Fruit fly (Drosophila melanogaster): ENCODE measurements around the gene Vm34Ca.
"Not testable (repeated sequence)": the region's sequence is repeated elsewhere in the genome, so short reads cannot be mapped to it uniquely, and the experiment has no call there.

Vm34Ca gene

DNA sequence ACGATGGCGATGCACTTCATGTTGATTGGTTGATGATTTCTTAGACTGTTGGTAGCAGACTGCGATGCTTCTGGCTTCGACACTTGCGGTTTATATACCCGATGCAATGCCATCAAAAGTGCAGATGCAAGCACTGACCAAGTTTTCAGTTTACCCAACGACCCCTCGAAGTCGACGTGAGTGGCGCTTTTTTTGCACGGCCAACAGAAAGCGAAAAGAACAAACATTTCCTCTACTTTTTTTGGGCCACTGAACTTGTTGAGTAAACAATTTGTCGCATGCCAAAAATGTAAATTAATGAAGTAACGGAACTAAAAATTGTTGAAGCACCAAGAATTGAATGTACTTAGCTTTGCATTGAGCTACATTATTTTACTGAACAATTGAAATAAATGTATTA lies at the start of gene Vm34Ca:
Vm34Ca (minus strand) TSS at position 66 of the 400 bp plus-strand sequence.
- peak; percentile 68 for TF ChIP-seq CG17801 (GFP tag; optimal IDR thresholded peaks at IDR 0.05; ENCODE audit: partially characterized antibody)

DNA sequence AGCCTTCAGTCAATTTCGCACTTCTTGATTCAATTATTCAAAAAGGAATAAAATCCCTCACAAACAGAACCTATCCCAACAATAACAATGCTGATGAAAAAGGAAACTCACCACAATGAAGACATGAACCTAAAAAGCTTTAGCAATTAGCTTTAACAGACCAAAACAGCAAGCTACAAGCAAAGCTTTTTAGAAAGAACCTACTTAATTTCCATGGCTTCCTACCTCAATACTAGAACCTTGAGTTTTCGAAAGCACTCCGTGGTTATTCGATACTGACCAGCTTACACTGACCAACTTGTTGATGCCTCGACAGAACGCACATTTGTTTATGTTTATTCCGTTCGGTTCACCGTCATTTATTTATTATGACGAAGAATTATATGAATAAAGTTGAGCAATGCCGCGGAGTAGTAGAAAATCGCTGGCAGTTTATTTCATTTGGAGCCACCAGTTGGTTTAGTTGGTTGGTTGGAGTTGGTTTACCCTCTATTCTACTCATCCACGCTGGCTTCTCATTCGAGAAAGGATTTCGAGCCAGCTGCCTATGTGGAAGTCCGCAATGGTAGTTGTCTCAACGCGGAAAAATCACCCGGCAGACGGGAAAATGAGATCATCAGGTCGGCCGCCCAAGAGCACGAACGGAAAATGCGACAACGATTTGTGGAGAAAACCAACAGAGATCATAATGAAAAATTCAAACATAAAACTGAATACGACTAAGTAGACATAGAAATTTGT lies 47.7 kb upstream of the Vm34Ca start, which contains the start of gene CG42810:
CG42810 (plus strand) TSS at position 691 of the 741 bp plus-strand sequence.
- TF ChIP-seq CG17801 (GFP tag; optimal IDR thresholded peaks at IDR 0.05; ENCODE audit: partially characterized antibody): no peak

DNA sequence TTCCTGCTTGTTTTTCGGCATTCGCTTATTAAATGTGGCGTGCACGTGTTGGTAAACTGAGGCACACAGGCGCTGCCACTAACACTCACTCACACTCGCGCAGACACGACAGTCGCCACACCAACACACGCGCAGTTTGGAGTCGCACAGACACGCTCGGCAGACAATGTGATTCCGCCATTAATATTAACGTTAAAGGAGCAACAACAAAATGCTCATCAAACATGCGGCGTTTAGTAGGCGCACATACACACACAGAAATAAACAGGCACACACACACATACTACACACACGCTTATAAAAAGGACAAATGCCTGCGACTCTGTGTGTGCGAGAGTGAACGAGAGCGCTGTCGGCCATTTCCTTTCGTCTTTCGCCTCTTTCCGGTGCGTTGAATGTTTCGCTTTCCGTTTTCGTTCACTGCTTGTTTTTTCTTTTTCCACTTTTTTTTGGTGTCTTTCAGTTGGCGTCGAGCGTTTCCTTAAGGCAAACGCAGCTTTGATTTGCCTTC lies 45.7 kb upstream of the Vm34Ca start, which contains the start of gene CG42809:
CG42809 (plus strand) TSS at position 461 of the 511 bp plus-strand sequence.
- no peak for TF ChIP-seq CG17801 (GFP tag; optimal IDR thresholded peaks at IDR 0.05; ENCODE audit: partially characterized antibody)

DNA sequence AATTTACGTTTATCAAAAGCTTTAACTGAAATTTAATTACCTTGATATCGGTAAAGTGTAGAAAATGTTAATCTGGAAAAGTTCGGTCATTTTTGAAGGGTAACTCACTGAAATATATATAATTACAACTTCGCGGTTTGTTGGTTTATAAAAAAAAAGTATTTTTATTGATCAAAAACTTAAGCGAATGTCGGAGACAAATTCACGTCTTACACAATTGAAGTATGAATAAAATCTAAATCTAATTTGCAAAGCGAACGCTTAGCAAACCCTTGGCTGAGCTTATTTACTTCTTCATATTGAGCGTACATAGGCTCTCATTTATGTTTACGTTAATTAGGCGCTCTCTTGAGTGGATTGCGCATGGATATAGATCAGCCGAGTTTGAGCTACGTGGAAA lies 38.0 kb upstream of the Vm34Ca start, which contains the start of gene Hsp60D:
Hsp60D (minus strand) TSS at position 101 of the 400 bp plus-strand sequence.
- TF ChIP-seq CG17801 (GFP tag; optimal IDR thresholded peaks at IDR 0.05; ENCODE audit: partially characterized antibody): not testable (repeated sequence)

DNA sequence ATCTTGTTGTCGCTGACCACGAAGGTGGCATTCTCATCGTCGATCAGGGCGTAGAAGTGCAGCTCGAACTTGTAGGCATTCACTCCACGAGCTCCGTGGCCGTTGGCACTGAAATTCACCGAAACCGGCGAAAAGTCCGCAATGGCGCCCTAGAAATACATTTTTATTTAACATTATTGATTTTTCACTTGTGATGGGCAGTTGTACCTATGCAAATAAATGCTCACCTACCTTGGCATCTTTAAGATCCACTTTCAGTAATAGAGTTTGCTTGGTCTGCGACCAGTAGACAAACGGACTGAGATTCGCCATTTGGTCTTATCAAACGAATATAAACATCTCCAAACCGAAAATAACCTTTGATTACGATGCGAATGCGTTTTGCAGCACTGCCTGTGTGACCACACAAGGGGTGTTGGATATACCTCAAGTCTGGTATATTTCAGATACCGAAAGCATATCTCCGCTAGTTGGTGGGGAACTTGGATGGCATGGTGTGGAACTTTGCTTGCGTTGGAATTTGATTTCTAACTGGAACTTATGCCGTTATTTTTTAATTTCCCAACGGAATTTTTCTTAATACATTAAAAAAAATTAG lies 33.9 kb upstream of the Vm34Ca start, which contains the start of gene Hacd2:
Hacd2 (minus strand) TSS at position 403 of the 598 bp plus-strand sequence.
- peak; percentile 21 for TF ChIP-seq CG17801 (GFP tag; optimal IDR thresholded peaks at IDR 0.05; ENCODE audit: partially characterized antibody)

DNA sequence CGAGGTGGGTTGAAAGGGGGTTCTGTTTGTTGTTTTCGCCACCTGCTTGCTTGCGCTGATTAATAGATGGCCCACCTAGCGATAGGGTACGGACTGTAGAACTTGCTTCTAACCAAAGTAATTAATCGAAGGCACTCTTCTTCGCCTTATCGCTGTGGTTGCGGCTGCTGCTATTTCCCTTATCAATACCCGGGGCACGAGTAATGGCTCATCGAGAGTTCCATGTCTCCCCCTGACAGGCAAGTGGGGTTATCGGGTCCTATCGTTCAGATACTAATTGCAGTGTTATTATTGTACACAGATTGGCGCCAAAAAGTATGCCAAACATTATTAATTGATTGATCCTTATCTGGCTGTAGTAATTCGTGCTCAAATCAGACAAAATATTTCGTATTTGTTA lies 25.4 kb upstream of the Vm34Ca start:
- TF ChIP-seq CG17801 (GFP tag; optimal IDR thresholded peaks at IDR 0.05; ENCODE audit: partially characterized antibody): no peak

DNA sequence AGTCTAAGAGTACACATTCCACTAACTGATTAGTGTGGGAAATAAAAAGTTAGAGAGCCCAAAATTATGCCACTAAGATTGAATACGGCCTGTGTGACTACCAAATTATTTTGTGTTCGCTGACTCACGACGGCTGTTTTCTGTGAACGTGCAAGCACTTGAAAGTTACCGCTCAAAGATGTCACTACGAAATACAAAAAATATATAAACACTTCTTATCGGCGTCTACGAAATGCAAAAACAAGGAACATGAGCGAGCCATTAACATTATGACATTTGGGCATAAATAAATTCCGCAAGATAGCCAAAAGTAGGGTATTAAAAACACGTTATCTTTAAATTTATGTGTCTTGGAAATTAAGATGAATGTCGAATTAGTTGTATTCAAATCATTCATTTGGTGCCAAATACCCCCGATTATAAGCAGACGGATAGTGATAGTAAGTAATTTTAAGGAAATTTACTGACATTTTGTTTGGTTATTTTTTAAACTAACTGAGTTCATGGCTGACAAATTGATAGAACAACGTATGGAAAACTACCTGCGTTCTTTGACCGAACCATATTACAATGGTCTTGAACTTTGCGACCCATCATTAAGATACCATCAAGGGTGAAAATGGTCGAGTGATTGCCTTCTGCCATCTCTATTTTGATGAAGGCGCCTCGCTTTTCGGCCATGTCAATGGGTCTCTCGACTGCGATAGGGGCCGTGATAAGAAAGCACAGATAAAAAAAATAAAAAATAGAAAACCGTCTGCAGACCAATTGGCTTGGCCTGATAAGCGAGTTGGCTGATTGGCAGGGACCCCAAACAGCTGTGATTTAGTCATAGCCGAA lies 23.6 kb upstream of the Vm34Ca start, which contains the start of gene Tehao:
Tehao (plus strand) TSS at position 828 of the 840 bp plus-strand sequence.
- no peak for TF ChIP-seq CG17801 (GFP tag; optimal IDR thresholded peaks at IDR 0.05; ENCODE audit: partially characterized antibody)

DNA sequence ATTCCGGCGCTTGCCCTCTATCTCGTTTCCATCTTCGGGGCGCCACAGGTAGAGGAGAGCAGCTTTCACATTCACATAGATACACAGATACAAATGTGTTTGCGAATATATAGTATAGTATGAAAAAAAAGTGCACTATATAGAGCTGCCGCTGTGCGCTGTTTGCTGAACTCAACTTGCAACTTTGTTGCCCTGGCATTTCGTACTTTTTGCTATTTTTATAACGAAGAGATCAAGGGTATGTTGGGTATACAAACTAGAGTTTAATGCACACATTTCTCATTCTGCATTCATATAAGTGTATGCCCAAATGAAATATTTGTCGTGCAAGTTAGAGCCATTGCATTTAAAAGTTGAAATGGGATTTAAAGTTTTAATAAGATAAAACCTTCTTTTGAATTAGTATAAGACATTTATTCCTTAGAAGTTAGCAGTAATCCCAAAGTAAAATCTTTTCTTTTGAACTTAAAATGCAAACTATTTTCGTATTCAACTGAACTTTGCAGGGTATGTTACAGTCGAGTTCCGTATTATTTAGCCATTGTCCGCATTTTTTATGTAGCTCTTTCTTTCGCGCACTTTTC lies 19.6 kb upstream of the Vm34Ca start:
- TF ChIP-seq CG17801 (GFP tag; optimal IDR thresholded peaks at IDR 0.05; ENCODE audit: partially characterized antibody): no peak

DNA sequence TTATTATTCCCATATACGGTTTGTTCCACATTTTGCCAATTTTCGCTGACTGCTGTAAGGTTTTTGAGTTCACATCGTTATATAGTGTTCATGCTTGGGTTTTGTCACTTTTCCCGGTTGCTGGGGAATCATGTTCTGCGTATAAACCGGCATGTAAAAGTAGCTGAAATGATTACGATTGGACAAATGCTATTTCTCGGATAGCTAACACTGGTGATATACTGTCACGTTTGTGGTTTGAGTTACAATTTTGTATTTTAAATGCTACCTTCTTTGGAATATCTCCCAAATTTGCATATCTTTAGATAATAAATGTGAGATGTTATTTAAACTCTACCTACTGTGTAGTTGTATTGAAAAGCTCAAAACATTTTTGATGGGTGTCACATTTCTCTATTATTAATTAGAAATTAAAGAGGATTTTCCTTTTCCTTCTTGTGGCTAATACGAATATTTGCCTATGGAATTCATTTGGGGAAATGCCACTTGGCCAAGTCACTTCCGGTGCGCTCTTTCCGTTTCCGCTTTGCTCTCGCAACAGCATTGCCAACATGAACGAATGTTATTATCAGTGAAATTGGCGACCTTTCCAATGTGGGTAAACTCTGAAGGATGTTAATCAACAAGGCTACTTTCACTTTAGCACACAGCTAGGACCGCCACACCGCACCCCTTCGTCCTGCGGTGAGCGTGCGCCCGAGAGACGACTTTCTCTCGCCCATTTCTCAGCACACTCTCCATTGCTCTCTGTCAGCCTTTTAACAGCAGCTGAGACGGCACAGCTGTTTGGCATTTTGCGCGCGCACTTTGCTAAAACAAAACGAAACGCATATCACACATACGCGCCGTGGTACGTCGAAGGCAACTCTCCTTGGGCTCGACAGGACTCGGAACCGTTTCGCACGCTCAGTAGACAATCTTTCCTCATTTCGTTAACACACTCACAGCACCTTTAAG lies 3.4 kb upstream of the Vm34Ca start, which contains the start of the genes CG16956, CG42784 and CG43850:
CG16956 (minus strand) TSS at position 51 of the 957 bp plus-strand sequence.
CG42784 (plus strand) TSS at position 907 of the 957 bp plus-strand sequence.
CG43850 (plus strand) TSS at position 907 of the 957 bp plus-strand sequence.
- TF ChIP-seq CG17801 (GFP tag; optimal IDR thresholded peaks at IDR 0.05; ENCODE audit: partially characterized antibody): no peak

DNA sequence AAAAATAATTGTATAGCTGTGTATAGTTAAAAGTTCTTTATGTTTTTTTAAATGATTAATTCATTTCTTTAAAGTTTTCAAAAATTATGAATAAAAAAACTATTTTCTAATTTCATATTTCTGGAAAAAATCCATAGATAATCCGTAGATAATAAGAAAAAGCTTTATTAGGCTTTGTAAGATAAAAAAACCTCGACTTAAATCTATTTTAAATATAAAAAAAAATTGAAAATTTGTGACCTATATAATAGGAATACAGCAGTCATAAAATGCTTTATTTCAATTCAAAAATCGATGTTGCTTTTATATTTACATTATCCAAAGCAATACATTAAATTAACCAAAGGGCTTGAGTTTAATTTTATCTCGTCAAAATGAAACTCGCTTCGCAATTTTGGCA lies 788 bp upstream of the Vm34Ca start, which contains the start of gene Flad2:
Flad2 (plus strand) TSS at position 301 of the 400 bp plus-strand sequence.
- TF ChIP-seq CG17801 (GFP tag; optimal IDR thresholded peaks at IDR 0.05; ENCODE audit: partially characterized antibody): no peak

DNA sequence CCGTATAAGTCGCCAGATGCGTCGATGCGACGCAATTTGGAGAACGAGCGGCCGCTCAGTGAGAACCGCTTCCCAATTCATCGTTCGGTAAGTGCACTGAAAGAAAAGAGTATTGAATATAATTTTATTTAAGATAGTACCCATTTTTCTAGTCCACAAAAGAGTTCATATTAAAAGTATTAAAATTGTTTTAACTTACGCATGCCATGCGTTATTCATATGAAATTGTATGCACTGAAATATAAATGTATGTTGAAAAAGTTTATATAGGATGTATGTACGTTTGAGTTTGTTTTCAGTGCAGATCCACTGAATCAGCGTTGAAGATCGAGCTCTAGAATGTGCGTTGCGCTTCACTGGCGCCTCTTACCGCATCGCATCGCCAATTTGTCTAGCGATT lies 11.9 kb downstream of the Vm34Ca start:
- TF ChIP-seq CG17801 (GFP tag; optimal IDR thresholded peaks at IDR 0.05; ENCODE audit: partially characterized antibody): peak; percentile 75

DNA sequence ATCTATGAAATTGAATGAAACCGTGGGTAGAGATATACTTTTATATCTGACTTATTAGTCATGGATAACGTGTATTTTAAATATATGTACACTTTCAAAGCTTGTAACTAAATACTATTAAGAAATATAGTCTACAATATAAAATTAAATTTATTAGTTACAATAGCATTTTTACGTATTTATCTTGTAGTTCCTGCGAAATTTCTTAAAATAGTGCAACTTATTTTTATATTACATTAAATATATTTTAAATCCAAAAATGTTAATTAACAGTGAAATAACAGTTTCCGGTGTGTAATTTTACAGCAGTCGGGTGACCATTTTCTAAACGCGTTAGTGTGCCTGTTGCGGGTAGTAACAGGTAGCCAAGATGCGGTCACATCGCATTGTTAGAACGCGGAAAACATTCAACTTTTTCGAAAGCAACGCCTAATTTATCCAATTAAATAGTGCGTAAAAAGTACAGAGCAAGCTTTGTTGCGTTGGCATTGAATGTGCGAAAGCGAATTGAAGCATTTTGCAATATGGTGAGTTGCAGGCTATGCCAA lies 12.7 kb downstream of the Vm34Ca start, which contains the start of the genes CG10859 and CG7110:
CG10859 (minus strand) TSS at position 51 of the 548 bp plus-strand sequence.
CG7110 (plus strand) TSS at position 378 of the 548 bp plus-strand sequence.
- peak; percentile 89 for TF ChIP-seq CG17801 (GFP tag; optimal IDR thresholded peaks at IDR 0.05; ENCODE audit: partially characterized antibody)
